Fruit fly (Drosophila melanogaster): ENCODE results near the gene CG13004.

CG13004 gene

dm6 chrX:16822080-16822479 lies 13.2 kb downstream of the CG13004 start (continued):
- TF ChIP-seq klu (GFP tag; IDR thresholded peaks at IDR 0.05) (0 out of 2 replicates have a peak, but pooled peaks have one; percentile 10), exex (tag; optimal IDR thresholded peaks at IDR 0.05) (no peak), Atf3 (GFP tag; optimal IDR thresholded peaks at IDR 0.05) (no peak), CG3281 (GFP tag; optimal IDR thresholded peaks at IDR 0.05) (no peak), CG2202 (tag; optimal IDR thresholded peaks at IDR 0.05) (no peak), Opbp (GFP tag; IDR thresholded peaks at IDR 0.05; ENCODE audit: partially characterized antibody) (no peak), CG14050 (GFP tag; IDR thresholded peaks at IDR 0.05) (peak; percentile 55; the same call in 1 of the 3 replicates), Blimp-1 (GFP tag; optimal IDR thresholded peaks at IDR 0.05) (peak; percentile 63), CG10321 (GFP tag; IDR thresholded peaks at IDR 0.05) (peak; percentile 25; the same call in 1 of the 2 replicates), Oaz (GFP tag; IDR thresholded peaks at IDR 0.05) (no peak), CG31365 (tag; optimal IDR thresholded peaks at IDR 0.05) (no peak), jumu (GFP tag; optimal IDR thresholded peaks at IDR 0.05) (no peak), HmgD (GFP tag; optimal IDR thresholded peaks at IDR 0.05) (no peak), Doc2 (GFP tag; IDR thresholded peaks at IDR 0.05) (no peak), Scr (GFP tag; IDR thresholded peaks at IDR 0.05; ENCODE audit: partially characterized antibody) (no peak), CG11398 (GFP tag; optimal IDR thresholded peaks at IDR 0.05) (no peak), CG2129 (GFP tag; IDR thresholded peaks at IDR 0.05; ENCODE audit: partially characterized antibody) (no peak), tap (tag; optimal IDR thresholded peaks at IDR 0.05) (peak; percentile 50), CG5953 (GFP tag; IDR thresholded peaks at IDR 0.05) (peak; percentile 41; the same call in 1 of the 2 replicates), yki (optimal IDR thresholded peaks at IDR 0.05) (no peak), CG7357 (GFP tag; IDR thresholded peaks at IDR 0.05) (no peak), CG8388 (GFP tag; optimal IDR thresholded peaks at IDR 0.05) (peak; percentile 37), lab (GFP tag; optimal IDR thresholded peaks at IDR 0.05) (peak; percentile 70), sima (GFP tag; optimal IDR thresholded peaks at IDR 0.05) (no peak), chn (GFP tag; optimal IDR thresholded peaks at IDR 0.05) (no peak), Tbp (GFP tag; optimal IDR thresholded peaks at IDR 0.05) (no peak), hth (optimal IDR thresholded peaks at IDR 0.05) (no peak), Sox102F (GFP tag; optimal IDR thresholded peaks at IDR 0.05) (peak; percentile 78), Camta (GFP tag; optimal IDR thresholded peaks at IDR 0.05) (no peak), slp2 (GFP tag; optimal IDR thresholded peaks at IDR 0.05) (no peak), nmo (GFP tag; optimal IDR thresholded peaks at IDR 0.05) (peak; percentile 65), sug (tag; optimal IDR thresholded peaks at IDR 0.05) (no peak), Dip3 (GFP tag; optimal IDR thresholded peaks at IDR 0.05) (no peak), CG10654 (GFP tag; optimal IDR thresholded peaks at IDR 0.05) (no peak), CG2678 (tag; optimal IDR thresholded peaks at IDR 0.05) (peak; percentile 70), tll (GFP tag; optimal IDR thresholded peaks at IDR 0.05) (no peak), B-H2 (GFP tag; optimal IDR thresholded peaks at IDR 0.05) (no peak), abd-A (tag; optimal IDR thresholded peaks at IDR 0.05) (no peak)

- TF ChIP-seq jing (GFP tag; optimal IDR thresholded peaks at IDR 0.05), result no peak
- TF ChIP-seq sr (GFP tag; IDR thresholded peaks at IDR 0.05), result no peak
- TF ChIP-seq dysf (GFP tag; IDR thresholded peaks at IDR 0.05), result no peak
- peak; percentile 30 for TF ChIP-seq Blimp-1 (GFP tag; optimal IDR thresholded peaks at IDR 0.05)
- TF ChIP-seq CG14710 (tag; optimal IDR thresholded peaks at IDR 0.05), result no peak
- 0 out of 2 replicates have a peak, but pooled peaks have one; percentile 16 for TF ChIP-seq HLH3B (GFP tag; IDR thresholded peaks at IDR 0.05)
- TF ChIP-seq CG2678 (tag; optimal IDR thresholded peaks at IDR 0.05), result peak; percentile 29
- TF ChIP-seq CG1792 (GFP tag; optimal IDR thresholded peaks at IDR 0.05), result no peak
- TF ChIP-seq CG13894 (tag; optimal IDR thresholded peaks at IDR 0.05), result no peak
- no peak for TF ChIP-seq CG14965 (GFP tag; optimal IDR thresholded peaks at IDR 0.05; ENCODE audit: borderline replicate concordance)
- peak; percentile 11 for TF ChIP-seq CG2712 (tag; optimal IDR thresholded peaks at IDR 0.05)
- TF ChIP-seq stc (GFP tag; IDR thresholded peaks at IDR 0.05), result no peak
- no peak for TF ChIP-seq CG2120 (GFP tag; optimal IDR thresholded peaks at IDR 0.05)
- no peak for TF ChIP-seq CG17186 (GFP tag; optimal IDR thresholded peaks at IDR 0.05)
- TF ChIP-seq sens (GFP tag), result peak; percentile 76
- no peak for TF ChIP-seq sob (GFP tag; IDR thresholded peaks at IDR 0.05)
- no peak for TF ChIP-seq Hand (GFP tag; optimal IDR thresholded peaks at IDR 0.05)
- TF ChIP-seq CG7271 (tag; optimal IDR thresholded peaks at IDR 0.05), result no peak
Measured at dm6 chrX:16821216-16821615, 14.1 kb downstream of the CG13004 start.

All from whole organism, embryonic.